Fruit fly (Drosophila melanogaster): ENCODE results near the gene Tengl1.
A peak's percentile ranks its signal among the peaks of the same experiment; 100 is the strongest.

Tengl1 gene

dm6 chr2L:2242139-2242538 is 1.7 kb upstream of the Tengl1 start, which contains the start of gene CG4267:
CG4267 (plus strand) TSS chr2L:2242378.
- TF ChIP-seq toe (GFP tag; optimal IDR thresholded peaks at IDR 0.05) (no peak), ovo (GFP tag; optimal IDR thresholded peaks at IDR 0.05) (peak; percentile 27)

dm6 chr2L:2239284-2239683 is 1.1 kb downstream of the Tengl1 start, which contains the start of gene Tengl2:
Tengl2 (minus strand) TSS chr2L:2239384.
- TF ChIP-seq CG7101 (tag; optimal IDR thresholded peaks at IDR 0.05): no peak
- no peak for TF ChIP-seq pad (GFP tag; optimal IDR thresholded peaks at IDR 0.05)
- TF ChIP-seq cnc (optimal IDR thresholded peaks at IDR 0.05): no peak
- no peak for TF ChIP-seq CG12768 (GFP tag; optimal IDR thresholded peaks at IDR 0.05)
- TF ChIP-seq Crg-1 (GFP tag; optimal IDR thresholded peaks at IDR 0.05): no peak
- TF ChIP-seq ovo (GFP tag; optimal IDR thresholded peaks at IDR 0.05): no peak
- no peak for TF ChIP-seq bab1 (GFP tag; optimal IDR thresholded peaks at IDR 0.05)
- no peak for TF ChIP-seq CG7045 (GFP tag; optimal IDR thresholded peaks at IDR 0.05)
- TF ChIP-seq toe (GFP tag; optimal IDR thresholded peaks at IDR 0.05): no peak
- no peak for TF ChIP-seq kay (GFP tag; ENCODE audit: borderline replicate concordance)
- no peak for TF ChIP-seq cic (GFP tag; optimal IDR thresholded peaks at IDR 0.05)
- TF ChIP-seq CG33017 (tag; optimal IDR thresholded peaks at IDR 0.05): no peak
- no peak for TF ChIP-seq CG14711 (tag; optimal IDR thresholded peaks at IDR 0.05)
- TF ChIP-seq Mnt (GFP tag; optimal IDR thresholded peaks at IDR 0.05): no peak
- no peak for TF ChIP-seq CG11617 (GFP tag; optimal IDR thresholded peaks at IDR 0.05)
- TF ChIP-seq Clk (GFP tag; optimal IDR thresholded peaks at IDR 0.05): no peak

dm6 chr2L:2238151-2238550 is 2.2 kb downstream of the Tengl1 start, which contains the start of gene Tengl3:
Tengl3 (minus strand) TSS chr2L:2238251.
- no peak for TF ChIP-seq bab1 (GFP tag; optimal IDR thresholded peaks at IDR 0.05)
- no peak for TF ChIP-seq CG5204 (GFP tag; optimal IDR thresholded peaks at IDR 0.05)
- TF ChIP-seq pad (GFP tag; optimal IDR thresholded peaks at IDR 0.05): no peak
- no peak for TF ChIP-seq cnc (optimal IDR thresholded peaks at IDR 0.05)
- no peak for TF ChIP-seq Hr96 (GFP tag; optimal IDR thresholded peaks at IDR 0.05)
- TF ChIP-seq toe (GFP tag; optimal IDR thresholded peaks at IDR 0.05): no peak
- no peak for TF ChIP-seq ovo (GFP tag; optimal IDR thresholded peaks at IDR 0.05)
- TF ChIP-seq Crg-1 (GFP tag; optimal IDR thresholded peaks at IDR 0.05): no peak
- TF ChIP-seq Clk (GFP tag; optimal IDR thresholded peaks at IDR 0.05): no peak
- TF ChIP-seq kay (GFP tag; ENCODE audit: borderline replicate concordance): no peak

dm6 chr2L:2236722-2237121 is 3.7 kb downstream of the Tengl1 start, which contains the start of gene Sec24CD:
Sec24CD (minus strand) TSS chr2L:2236844.
- TF ChIP-seq toe (GFP tag; optimal IDR thresholded peaks at IDR 0.05): no peak
- peak; percentile 33 for TF ChIP-seq Mnt (GFP tag; optimal IDR thresholded peaks at IDR 0.05)
- TF ChIP-seq CG5204 (GFP tag; optimal IDR thresholded peaks at IDR 0.05): no peak
- peak; percentile 30 for TF ChIP-seq CG7101 (tag; optimal IDR thresholded peaks at IDR 0.05)
- TF ChIP-seq cic (GFP tag; optimal IDR thresholded peaks at IDR 0.05): peak; percentile 69
- no peak for TF ChIP-seq pad (GFP tag; optimal IDR thresholded peaks at IDR 0.05)
- TF ChIP-seq Crg-1 (GFP tag; optimal IDR thresholded peaks at IDR 0.05): no peak
- TF ChIP-seq CG12768 (GFP tag; optimal IDR thresholded peaks at IDR 0.05): peak; percentile 39
- no peak for TF ChIP-seq CG33017 (tag; optimal IDR thresholded peaks at IDR 0.05)
- TF ChIP-seq tj (GFP tag; optimal IDR thresholded peaks at IDR 0.05): peak; percentile 22
- peak; percentile 97 for TF ChIP-seq kay (GFP tag; ENCODE audit: borderline replicate concordance)
- no peak for TF ChIP-seq cnc (optimal IDR thresholded peaks at IDR 0.05)
- TF ChIP-seq CG1620 (GFP tag; optimal IDR thresholded peaks at IDR 0.05): no peak
- TF ChIP-seq CG7045 (GFP tag; optimal IDR thresholded peaks at IDR 0.05): no peak
- TF ChIP-seq Clk (GFP tag; optimal IDR thresholded peaks at IDR 0.05): no peak
- no peak for TF ChIP-seq ovo (GFP tag; optimal IDR thresholded peaks at IDR 0.05)
- TF ChIP-seq Hr96 (GFP tag; optimal IDR thresholded peaks at IDR 0.05): no peak
- no peak for TF ChIP-seq CG11617 (GFP tag; optimal IDR thresholded peaks at IDR 0.05)
- TF ChIP-seq CG14711 (tag; optimal IDR thresholded peaks at IDR 0.05): no peak
- peak; percentile 69 for TF ChIP-seq bab1 (GFP tag; optimal IDR thresholded peaks at IDR 0.05)

- TF ChIP-seq cic (GFP tag; optimal IDR thresholded peaks at IDR 0.05) (peak; percentile 61), tj (GFP tag; optimal IDR thresholded peaks at IDR 0.05) (no peak), Hr96 (GFP tag; optimal IDR thresholded peaks at IDR 0.05) (no peak), pad (GFP tag; optimal IDR thresholded peaks at IDR 0.05) (peak; percentile 39), CG1620 (GFP tag; optimal IDR thresholded peaks at IDR 0.05) (no peak), CG7045 (GFP tag; optimal IDR thresholded peaks at IDR 0.05) (no peak), ovo (GFP tag; optimal IDR thresholded peaks at IDR 0.05) (no peak), CG5204 (GFP tag; optimal IDR thresholded peaks at IDR 0.05) (no peak), Crg-1 (GFP tag; optimal IDR thresholded peaks at IDR 0.05) (no peak), CG14711 (tag; optimal IDR thresholded peaks at IDR 0.05) (no peak), Clk (GFP tag; optimal IDR thresholded peaks at IDR 0.05) (no peak), CG12768 (GFP tag; optimal IDR thresholded peaks at IDR 0.05) (peak; percentile 66), Mnt (GFP tag; optimal IDR thresholded peaks at IDR 0.05) (peak; percentile 51), CG7101 (tag; optimal IDR thresholded peaks at IDR 0.05) (no peak), kay (GFP tag; ENCODE audit: borderline replicate concordance) (peak; percentile 1), CG11617 (GFP tag; optimal IDR thresholded peaks at IDR 0.05) (no peak), toe (GFP tag; optimal IDR thresholded peaks at IDR 0.05) (no peak), cnc (optimal IDR thresholded peaks at IDR 0.05) (no peak), bab1 (GFP tag; optimal IDR thresholded peaks at IDR 0.05) (no peak)
Measured at dm6 chr2L:2228179-2228849, 12.1 kb downstream of the Tengl1 start.

dm6 chr2L:2227316-2227715 is 13.1 kb downstream of the Tengl1 start:
- TF ChIP-seq Hr96 (GFP tag; optimal IDR thresholded peaks at IDR 0.05): no peak
- no peak for TF ChIP-seq ovo (GFP tag; optimal IDR thresholded peaks at IDR 0.05)
- no peak for TF ChIP-seq cnc (optimal IDR thresholded peaks at IDR 0.05)
- no peak for TF ChIP-seq CG5204 (GFP tag; optimal IDR thresholded peaks at IDR 0.05)
- TF ChIP-seq CG1620 (GFP tag; optimal IDR thresholded peaks at IDR 0.05): peak; percentile 9
- TF ChIP-seq cic (GFP tag; optimal IDR thresholded peaks at IDR 0.05): no peak
- no peak for TF ChIP-seq Clk (GFP tag; optimal IDR thresholded peaks at IDR 0.05)
- TF ChIP-seq CG14711 (tag; optimal IDR thresholded peaks at IDR 0.05): peak; percentile 7
- peak; percentile 40 for TF ChIP-seq CG33017 (tag; optimal IDR thresholded peaks at IDR 0.05)
- no peak for TF ChIP-seq bab1 (GFP tag; optimal IDR thresholded peaks at IDR 0.05)
- peak; percentile 49 for TF ChIP-seq CG7101 (tag; optimal IDR thresholded peaks at IDR 0.05)
- TF ChIP-seq Mnt (GFP tag; optimal IDR thresholded peaks at IDR 0.05): no peak
- TF ChIP-seq tj (GFP tag; optimal IDR thresholded peaks at IDR 0.05): no peak
- no peak for TF ChIP-seq Crg-1 (GFP tag; optimal IDR thresholded peaks at IDR 0.05)
- TF ChIP-seq CG7045 (GFP tag; optimal IDR thresholded peaks at IDR 0.05): peak; percentile 23
- TF ChIP-seq kay (GFP tag; ENCODE audit: borderline replicate concordance): peak; percentile 84
- no peak for TF ChIP-seq pad (GFP tag; optimal IDR thresholded peaks at IDR 0.05)
- no peak for TF ChIP-seq toe (GFP tag; optimal IDR thresholded peaks at IDR 0.05)
- TF ChIP-seq CG12768 (GFP tag; optimal IDR thresholded peaks at IDR 0.05): no peak
- TF ChIP-seq CG11617 (GFP tag; optimal IDR thresholded peaks at IDR 0.05): no peak
